Worm (Caenorhabditis elegans): ENCODE results near the gene zig-3.

- TF ChIP-seq W03F9.2 (tag; optimal IDR thresholded peaks at IDR 0.05): no peak
- no peak for TF ChIP-seq him-1 (tag; optimal IDR thresholded peaks at IDR 0.05)
- TF ChIP-seq dao-5 (tag; optimal IDR thresholded peaks at IDR 0.05): no peak
Observed at ce11 chrX:7881307-7881706, 49.2 kb upstream of the zig-3 start.
